Worm (Caenorhabditis elegans) whole organism, mixed stage, embryonic: ENCODE measurements around the gene F47F2.1.

ENCODE experiments used
- lin-32 ChIP-seq: fragments of 200-800 bp; sonication (Bioruptor generic); optimal IDR thresholded peaks from 2 replicates; lab custom pipeline; 2018; ENCODE audit warnings: mild to moderate bottlenecking, missing genetic modification characterization, missing compliant biosample characterization
- nhr-28 ChIP-seq: fragments of 150-350 bp; optimal IDR thresholded peaks from 2 replicates; lab custom pipeline; 2014; ENCODE audit warnings: missing biosample characterization, missing genetic modification characterization
- ztf-11 ChIP-seq: fragments of 150-350 bp; optimal IDR thresholded peaks from 2 replicates; lab custom pipeline; 2014; ENCODE audit warnings: missing biosample characterization, missing genetic modification characterization

- TF ChIP-seq nhr-28 (tag; lab: Kevin White, UChicago) = no peak
- TF ChIP-seq lin-32 (GFP tag; lab: Kevin White, UChicago) = no peak
- no peak for TF ChIP-seq ztf-11 (tag; lab: Kevin White, UChicago)
Measured at ce11 chrX:3871578-3872234, 6.6 kb upstream of the F47F2.1 start.
